Worm (Caenorhabditis elegans) whole organism, dauer: Measurements from ENCODE around the gene nac-1.

Experiments used
- unc-62 ChIP-seq: sonication (generic microtip); optimal IDR thresholded peaks from 2 replicates; lab custom pipeline; 2017; ENCODE audit warnings: missing biosample characterization, missing genetic modification reagents, missing genetic modification characterization

The nac-1 gene

DNA sequence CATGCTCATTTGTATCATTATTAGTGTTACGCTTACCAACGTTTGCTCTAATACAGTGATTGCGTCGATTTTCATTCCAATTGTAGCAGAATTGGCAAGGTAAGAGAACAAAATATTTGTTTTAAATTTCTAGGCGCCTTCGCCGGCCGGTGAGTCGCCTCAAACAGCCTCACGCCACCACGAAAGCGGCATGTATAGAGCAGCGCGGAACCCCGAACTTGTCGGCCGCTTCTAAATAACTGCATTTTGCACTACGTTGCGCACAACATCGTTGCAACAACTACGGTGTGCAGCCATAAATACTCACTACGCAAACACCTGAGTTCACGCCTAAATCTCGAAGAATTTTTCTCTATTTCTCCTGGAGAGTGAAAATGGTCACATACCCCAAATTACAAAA lies 2.2 kb downstream of the nac-1 start:
- no peak for TF ChIP-seq unc-62 (GFP tag; lab: Kevin White, UChicago)

DNA sequence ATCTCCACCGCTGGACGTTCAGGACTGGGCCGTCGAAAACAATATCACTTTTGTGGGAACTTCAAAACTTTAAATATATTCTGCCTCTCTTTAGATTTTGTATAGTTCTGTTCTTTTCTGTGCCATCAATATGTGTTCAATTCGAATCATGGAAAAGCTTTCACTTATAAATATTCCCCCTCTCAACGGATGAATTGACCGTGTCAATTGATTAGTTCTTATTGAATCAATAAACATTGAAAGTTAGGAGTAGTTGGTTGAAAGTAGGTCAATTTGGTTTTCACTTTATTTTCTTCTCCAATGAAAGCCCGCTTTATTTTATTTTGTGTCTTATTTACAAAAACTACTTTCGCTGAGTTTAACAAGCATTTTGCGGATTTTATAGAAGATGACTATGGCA lies 3.3 kb downstream of the nac-1 start, which contains the start of gene lips-8:
lips-8 (plus strand) TSS at position 301 of the 400 bp plus-strand sequence.
- no peak for TF ChIP-seq unc-62 (GFP tag; lab: Kevin White, UChicago)

DNA sequence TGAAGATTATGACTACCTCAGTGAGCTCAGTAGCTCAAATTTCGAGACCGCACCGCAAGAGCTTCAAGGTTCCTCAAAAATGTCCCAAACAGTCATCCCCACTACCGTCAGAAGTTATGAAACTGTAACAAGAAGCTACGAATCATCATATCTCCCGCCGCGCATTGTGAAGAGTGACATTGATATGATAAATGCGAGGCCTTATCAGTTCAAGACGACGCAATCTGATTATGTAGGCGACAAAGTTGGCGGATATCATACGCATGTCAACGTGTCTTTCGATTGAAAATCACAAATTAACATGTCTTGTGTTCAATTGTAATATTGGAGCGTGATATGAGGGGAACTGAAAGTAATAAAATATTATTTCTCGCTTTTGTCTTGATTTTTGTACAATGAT lies 5.5 kb downstream of the nac-1 start:
- no peak for TF ChIP-seq unc-62 (GFP tag; lab: Kevin White, UChicago)

DNA sequence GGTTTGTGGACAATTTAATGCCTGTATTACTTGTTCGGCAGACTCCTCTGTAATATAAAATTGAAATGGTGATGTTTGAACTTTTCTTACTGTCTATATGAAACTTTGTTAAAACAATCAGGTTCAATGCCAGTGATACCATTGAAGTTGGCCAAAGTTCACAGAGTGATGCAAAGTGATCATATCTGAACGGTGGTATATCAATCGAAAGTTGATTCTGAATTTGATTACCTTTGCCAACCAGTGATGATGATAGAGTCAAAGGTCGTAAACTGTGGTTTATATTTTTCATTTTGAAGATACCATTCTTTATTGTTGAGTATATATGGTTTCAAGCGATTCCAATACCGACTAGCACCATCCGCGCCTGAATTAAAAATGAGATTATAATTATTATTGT lies 8.5 kb downstream of the nac-1 start:
- no peak for TF ChIP-seq unc-62 (GFP tag; lab: Kevin White, UChicago)

DNA sequence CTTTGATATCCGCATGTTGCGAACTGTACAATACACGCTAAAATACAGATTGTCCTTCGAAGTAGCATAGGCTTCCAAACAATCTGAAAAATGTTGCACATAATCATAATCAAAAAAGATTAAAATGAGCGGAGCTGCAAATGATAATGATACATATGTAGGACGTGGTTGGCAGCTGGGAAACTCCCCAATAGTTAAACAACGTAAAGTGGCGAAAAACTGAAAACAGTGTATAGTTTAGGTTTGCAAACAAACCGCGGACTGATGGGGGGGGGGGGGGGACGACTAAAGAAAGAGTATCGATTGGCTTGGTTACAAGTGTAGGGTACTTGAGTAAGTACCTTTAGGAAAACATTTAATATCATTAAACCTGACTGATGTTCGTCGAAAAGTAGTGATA lies 10.2 kb downstream of the nac-1 start, which contains the start of gene hex-5:
hex-5 (minus strand) TSS at position 101 of the 400 bp plus-strand sequence.
- no peak for TF ChIP-seq unc-62 (GFP tag; lab: Kevin White, UChicago)

DNA sequence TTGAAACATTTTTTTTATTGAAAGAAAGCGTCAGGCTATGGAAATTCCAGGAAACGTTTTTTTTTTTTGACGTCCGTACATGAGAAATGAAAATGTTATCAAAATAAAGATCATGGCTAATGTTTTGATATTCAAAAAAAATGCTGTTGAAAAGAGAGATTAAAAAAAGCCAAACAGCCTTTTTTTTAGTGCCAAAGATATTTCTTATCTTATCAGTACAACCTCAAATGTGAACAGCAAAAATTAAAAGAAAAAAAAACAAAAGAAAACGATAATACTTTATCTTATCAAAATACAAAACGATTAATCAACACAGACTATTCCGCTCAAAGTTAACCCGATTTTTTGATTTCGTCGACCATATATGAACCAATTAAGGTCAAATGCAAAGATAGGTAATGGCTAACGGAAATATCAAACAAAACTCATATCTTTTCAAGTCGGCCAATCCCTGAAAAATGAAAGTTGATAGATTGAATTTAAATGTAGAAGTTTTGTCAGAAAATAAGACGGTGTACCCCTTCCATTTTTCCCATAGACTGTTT lies 12.4 kb downstream of the nac-1 start:
- TF ChIP-seq unc-62 (GFP tag; lab: Kevin White, UChicago), result no peak

DNA sequence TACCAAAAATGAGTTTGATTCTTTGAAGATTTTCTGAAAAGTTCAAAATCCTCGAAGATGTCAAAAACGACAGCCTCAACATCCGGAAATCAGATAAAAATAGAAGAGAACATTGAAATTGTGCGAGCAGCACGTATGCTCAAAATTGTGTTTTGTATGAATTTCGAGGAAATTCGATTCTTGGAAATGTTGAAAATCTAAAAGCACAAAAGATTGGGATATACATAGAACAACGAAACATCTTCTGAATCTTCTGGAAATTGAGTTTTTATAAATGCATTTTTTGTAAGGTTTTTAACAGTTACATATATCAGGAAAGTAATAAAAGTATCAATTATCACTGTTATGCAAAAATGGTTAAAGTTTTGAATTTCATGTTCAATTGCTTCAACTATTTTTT lies 15.7 kb downstream of the nac-1 start:
- no peak for TF ChIP-seq unc-62 (GFP tag; lab: Kevin White, UChicago)

DNA sequence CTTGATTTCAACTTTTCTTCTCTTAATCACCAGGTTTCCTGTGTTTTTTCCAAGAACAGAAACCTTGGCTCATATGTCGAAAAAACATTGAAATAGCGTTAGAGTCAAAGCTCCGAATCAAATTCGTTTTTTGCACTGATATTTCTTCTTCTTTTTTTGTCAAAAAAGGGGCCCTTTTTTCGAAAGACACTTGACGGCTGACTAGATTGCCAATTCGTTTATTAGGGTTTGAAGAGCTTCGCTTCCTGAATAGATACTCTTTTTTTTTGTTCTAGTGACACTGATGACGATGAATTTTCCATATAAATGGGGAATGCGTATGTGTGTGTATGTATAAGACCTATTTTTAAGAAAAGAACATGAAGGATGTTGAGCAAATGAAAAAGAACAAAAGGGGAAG lies 21.8 kb downstream of the nac-1 start:
- no peak for TF ChIP-seq unc-62 (GFP tag; lab: Kevin White, UChicago)

DNA sequence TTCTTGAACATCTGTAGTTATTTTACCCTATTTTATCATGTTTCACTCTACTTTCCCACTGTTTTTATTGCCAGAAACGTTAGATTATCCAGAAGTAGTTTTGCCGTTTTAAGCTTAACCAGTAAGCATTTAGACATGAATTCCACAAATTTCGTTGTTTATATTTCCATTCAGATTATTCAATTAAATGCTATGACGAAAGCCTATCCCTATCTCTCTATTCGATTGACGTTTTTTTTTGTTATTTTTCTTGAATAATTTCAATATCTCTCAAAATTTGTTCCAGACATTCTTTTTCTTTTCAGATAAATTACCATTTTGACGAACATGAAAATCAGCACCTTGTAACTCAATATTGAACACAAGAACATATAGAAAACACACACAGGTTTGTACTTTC lies 23.6 kb downstream of the nac-1 start, which contains the start of gene npr-40:
npr-40 (plus strand) TSS at position 301 of the 400 bp plus-strand sequence.
- TF ChIP-seq unc-62 (GFP tag; lab: Kevin White, UChicago), result no peak

DNA sequence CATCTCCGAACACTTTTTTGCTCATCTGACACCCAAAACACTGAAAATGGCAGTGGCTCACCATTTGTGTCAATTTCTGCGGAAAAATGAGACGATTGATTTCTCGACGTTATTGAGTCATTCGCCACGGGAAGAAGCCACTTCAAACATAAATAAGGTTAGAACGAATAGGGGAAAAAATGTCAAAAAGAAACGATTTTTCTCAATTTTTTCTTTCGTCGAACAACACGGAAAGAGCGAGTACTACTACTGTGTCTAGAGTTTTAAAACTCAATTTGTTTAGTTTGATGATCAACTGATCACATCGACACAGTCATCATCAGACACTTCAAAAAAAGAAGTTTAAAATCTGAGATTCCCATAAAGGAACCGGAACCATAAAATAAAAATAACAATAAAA lies 25.9 kb downstream of the nac-1 start:
- TF ChIP-seq unc-62 (GFP tag; lab: Kevin White, UChicago), result no peak

DNA sequence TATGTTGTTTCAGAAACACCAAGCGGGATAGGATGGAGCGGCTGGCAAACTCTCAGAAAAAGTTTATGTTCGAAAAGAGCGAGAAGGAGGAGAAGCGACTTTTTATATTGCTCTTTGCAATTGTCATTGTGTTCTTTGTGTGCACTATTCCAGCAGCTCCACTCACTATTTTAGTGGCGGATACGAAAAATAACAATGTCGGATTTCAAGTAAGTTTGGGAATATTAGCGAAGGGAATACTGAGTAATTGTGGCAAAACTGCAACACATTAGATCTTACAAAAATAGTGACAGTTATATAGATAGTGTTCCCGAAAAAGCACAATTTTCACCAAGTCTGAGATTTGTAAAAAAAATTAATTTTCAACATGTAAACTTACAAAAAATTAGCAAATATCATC lies 27.8 kb downstream of the nac-1 start:
- TF ChIP-seq unc-62 (GFP tag; lab: Kevin White, UChicago), result no peak

DNA sequence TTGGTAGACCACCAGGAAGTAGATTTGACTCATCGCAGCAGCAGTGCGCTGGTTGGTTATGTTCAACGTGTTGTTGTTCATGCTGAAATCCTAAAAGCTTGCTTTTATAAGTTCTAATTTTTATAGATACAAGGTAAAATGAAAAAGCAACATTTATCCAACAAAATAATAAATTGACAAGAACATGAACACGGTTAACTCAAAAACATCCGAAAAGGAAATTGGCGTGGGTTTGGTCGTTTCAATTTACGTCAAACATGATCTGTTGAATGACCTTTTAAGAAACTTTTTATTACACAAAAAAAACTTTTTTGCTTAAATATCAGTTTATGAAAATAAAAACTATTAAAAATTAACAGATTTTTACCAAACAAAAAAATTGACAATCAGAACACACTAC lies 33.9 kb downstream of the nac-1 start, which contains the start of gene ntr-2:
ntr-2 (minus strand) TSS at position 101 of the 400 bp plus-strand sequence.
- no peak for TF ChIP-seq unc-62 (GFP tag; lab: Kevin White, UChicago)

DNA sequence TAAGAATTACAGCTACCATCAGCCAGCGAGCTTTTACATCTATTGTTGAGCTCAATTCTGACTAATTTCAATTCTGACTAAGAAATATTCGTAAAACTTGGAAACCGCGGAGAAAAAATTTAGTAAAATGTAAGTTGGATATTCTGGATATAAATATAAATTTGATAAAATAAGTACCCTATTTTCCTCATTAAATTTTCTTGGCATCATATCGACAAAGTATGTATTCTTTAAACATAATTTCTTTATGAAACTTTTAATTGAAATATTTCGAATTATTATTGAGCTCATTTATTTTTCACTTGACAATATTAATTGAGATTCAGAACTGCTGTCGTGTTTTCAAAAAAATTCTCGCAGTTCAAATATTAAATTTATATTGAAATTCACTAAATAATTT lies 34.6 kb downstream of the nac-1 start:
- no peak for TF ChIP-seq unc-62 (GFP tag; lab: Kevin White, UChicago)

DNA sequence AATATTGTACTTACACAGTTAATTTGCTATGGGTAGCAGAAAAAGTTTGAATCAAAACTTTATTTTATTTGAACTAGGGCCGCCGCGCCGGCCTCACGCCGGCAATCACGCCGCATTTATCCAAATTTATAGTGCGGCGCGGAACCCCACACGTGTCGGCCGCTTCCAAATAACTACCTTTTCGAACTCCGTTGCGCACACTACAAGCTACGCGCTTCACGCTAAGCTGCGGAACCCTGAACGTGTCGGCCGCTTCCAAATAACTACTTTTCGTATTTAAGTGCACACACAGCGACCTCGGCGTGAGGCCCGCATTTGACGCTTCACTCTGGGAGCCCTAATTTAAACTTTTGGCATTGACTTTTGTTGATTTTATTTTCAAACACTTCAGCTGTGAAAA lies 36.5 kb downstream of the nac-1 start:
- no peak for TF ChIP-seq unc-62 (GFP tag; lab: Kevin White, UChicago)

DNA sequence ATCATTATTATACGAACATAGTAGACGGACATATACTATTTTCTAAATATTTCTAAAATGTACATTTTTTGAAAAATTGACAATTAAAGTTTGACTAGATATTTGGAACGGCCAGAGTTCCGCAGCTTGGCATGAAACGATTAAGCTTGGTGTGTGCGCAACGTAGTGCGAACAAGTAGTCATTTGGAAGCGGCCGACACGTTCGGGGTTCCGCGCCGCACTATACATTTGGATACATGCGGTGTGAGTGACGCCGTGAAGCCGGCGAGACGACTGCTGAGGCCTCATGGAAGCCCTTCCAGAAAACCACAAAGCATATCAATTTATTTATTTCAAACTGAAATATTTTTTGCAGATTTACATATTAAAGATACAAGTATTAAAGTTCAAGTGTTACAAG lies 43.2 kb downstream of the nac-1 start:
- TF ChIP-seq unc-62 (GFP tag; lab: Kevin White, UChicago), result no peak

DNA sequence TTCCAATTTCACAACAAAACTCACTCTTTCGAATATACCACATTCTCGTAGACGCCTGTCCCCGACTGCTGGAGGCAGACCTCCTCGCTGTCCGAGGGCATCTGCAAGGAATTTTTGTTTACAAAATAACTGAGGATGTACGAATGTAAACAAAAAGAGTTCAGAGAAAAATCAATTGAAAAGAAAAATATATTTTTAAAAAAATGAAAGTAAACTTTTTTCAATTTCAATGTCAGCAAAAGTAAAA lies 51.2 kb downstream of the nac-1 start, which contains the start of gene mrp-5:
mrp-5 (minus strand) TSS at position 101 of the 247 bp plus-strand sequence.
- TF ChIP-seq unc-62 (GFP tag; lab: Kevin White, UChicago), result no peak

DNA sequence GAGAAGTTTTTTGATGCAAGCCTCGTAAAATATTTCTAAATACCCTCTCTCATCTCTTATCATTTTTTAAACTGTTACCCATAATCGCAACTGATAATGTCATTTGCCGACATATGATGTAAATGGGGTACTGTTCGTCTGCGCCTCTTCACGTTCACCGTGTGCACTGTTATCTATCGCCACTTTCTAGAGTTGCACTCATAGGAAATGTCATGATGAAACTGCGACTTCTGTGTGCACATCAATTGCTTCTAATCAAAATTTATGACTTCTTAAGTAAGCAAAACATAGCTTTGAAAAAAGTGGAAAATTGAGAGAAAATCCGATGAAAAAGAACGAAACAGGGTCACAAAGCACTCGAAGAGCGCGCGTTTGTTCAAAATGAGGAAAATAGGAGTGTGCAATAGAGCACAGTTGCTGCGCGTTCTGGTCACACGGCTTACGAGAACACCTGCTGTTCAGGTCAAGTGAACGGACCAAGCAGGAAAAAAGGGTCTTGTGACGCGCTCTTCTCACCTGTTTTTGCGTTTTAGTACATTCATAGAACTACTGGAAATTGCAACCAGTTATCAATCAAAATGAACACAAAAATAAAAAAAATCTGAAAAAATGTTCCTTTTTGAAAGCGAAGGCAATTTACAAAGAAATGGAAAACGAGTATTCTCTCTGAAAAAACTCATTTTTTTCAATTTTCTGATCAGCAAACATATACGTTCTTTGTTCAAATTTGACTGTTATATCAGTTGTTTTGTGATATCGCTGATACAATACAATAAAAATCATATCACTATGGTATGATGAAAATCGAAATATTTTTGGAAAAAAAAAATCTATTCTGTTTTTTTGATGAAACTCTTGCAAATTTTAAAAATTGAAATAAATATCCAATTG lies 51.8 kb downstream of the nac-1 start:
- TF ChIP-seq unc-62 (GFP tag; lab: Kevin White, UChicago), result no peak
